Worm (Caenorhabditis elegans) whole organism, mixed stage, embryonic: Measurements from ENCODE around the gene flcn-1.

ENCODE experiments used
- bed-3 ChIP-seq: fragments of 200-800 bp; sonication (Bioruptor generic); optimal IDR thresholded peaks from 3 replicates; lab custom pipeline; 2018; ENCODE audit warnings: mild to moderate bottlenecking, missing genetic modification characterization, moderate library complexity, missing compliant biosample characterization
- blmp-1 ChIP-seq: fragments of 150-350 bp; optimal IDR thresholded peaks from 2 replicates; lab custom pipeline; 2014; ENCODE audit warnings: missing biosample characterization, missing genetic modification characterization
- ceh-39 ChIP-seq: fragments of 150-350 bp; optimal IDR thresholded peaks from 2 replicates; lab custom pipeline; 2014; ENCODE audit warnings: missing biosample characterization, missing genetic modification characterization
- ceh-83 ChIP-seq: fragments of 200-800 bp; sonication (Bioruptor generic); optimal IDR thresholded peaks from 2 replicates; lab custom pipeline; 2018; ENCODE audit warnings: mild to moderate bottlenecking, missing genetic modification characterization, missing compliant biosample characterization
- ces-1 ChIP-seq: fragments of 150-350 bp; optimal IDR thresholded peaks from 2 replicates; lab custom pipeline; 2014; ENCODE audit warnings: missing biosample characterization, missing genetic modification reagents, missing genetic modification characterization
- cnd-1 ChIP-seq: fragments of 200-800 bp; sonication (Bioruptor generic); optimal IDR thresholded peaks from 2 replicates; lab custom pipeline; 2018; ENCODE audit warnings: mild to moderate bottlenecking, missing genetic modification characterization, missing compliant biosample characterization
- drap-1 ChIP-seq: fragments of 200-800 bp; sonication (Bioruptor generic); optimal IDR thresholded peaks from 3 replicates; lab custom pipeline; 2018; ENCODE audit warnings: mild to moderate bottlenecking, missing genetic modification characterization, missing compliant biosample characterization
- elt-1 ChIP-seq: sonication (generic microtip); optimal IDR thresholded peaks from 2 replicates; lab custom pipeline; 2017; ENCODE audit warnings: missing genetic modification characterization, mild to moderate bottlenecking, missing compliant biosample characterization, antibody characterized with exemption, moderate library complexity, borderline replicate concordance; ENCODE audit not compliant: insufficient read depth
- elt-3 ChIP-seq: fragments of 150-350 bp; optimal IDR thresholded peaks from 2 replicates; lab custom pipeline; 2014; ENCODE audit warnings: missing biosample characterization, missing genetic modification characterization
- flh-1 ChIP-seq: fragments of 200-800 bp; sonication (Bioruptor generic); optimal IDR thresholded peaks from 2 replicates; lab custom pipeline; 2018; ENCODE audit warnings: mild to moderate bottlenecking, missing genetic modification characterization, moderate library complexity, missing compliant biosample characterization
- ham-2 ChIP-seq: fragments of 200-800 bp; sonication (Bioruptor generic); optimal IDR thresholded peaks from 2 replicates; lab custom pipeline; 2018; ENCODE audit warnings: mild to moderate bottlenecking, missing genetic modification characterization, missing compliant biosample characterization
- hlh-1 ChIP-seq: fragments of 150-350 bp; optimal IDR thresholded peaks from 2 replicates; lab custom pipeline; 2014; ENCODE audit warnings: missing biosample characterization, missing genetic modification reagents, missing genetic modification characterization
- lin-32 ChIP-seq: fragments of 200-800 bp; sonication (Bioruptor generic); optimal IDR thresholded peaks from 2 replicates; lab custom pipeline; 2018; ENCODE audit warnings: mild to moderate bottlenecking, missing genetic modification characterization, missing compliant biosample characterization
- lsy-2 ChIP-seq: fragments of 150-350 bp; optimal IDR thresholded peaks from 2 replicates; lab custom pipeline; 2014; ENCODE audit warnings: missing biosample characterization, missing genetic modification characterization
- mab-5 ChIP-seq: fragments of 150-350 bp; optimal IDR thresholded peaks from 2 replicates; lab custom pipeline; 2014; ENCODE audit warnings: missing biosample characterization, missing genetic modification characterization
- mep-1 ChIP-seq: fragments of 150-350 bp; optimal IDR thresholded peaks from 2 replicates; lab custom pipeline; 2017; ENCODE audit warnings: missing biosample characterization, missing genetic modification reagents, missing genetic modification characterization, inconsistent platforms
- mls-2 ChIP-seq: sonication (generic microtip); optimal IDR thresholded peaks from 2 replicates; lab custom pipeline; 2016; ENCODE audit warnings: mild to moderate bottlenecking, missing genetic modification characterization, moderate library complexity, missing compliant biosample characterization
- nhr-12 ChIP-seq: fragments of 150-350 bp; optimal IDR thresholded peaks from 2 replicates; lab custom pipeline; 2014; ENCODE audit warnings: missing biosample characterization, missing genetic modification characterization
- nhr-2 ChIP-seq: fragments of 150-350 bp; optimal IDR thresholded peaks from 2 replicates; lab custom pipeline; 2014; ENCODE audit warnings: missing biosample characterization, missing genetic modification characterization
- nhr-237 ChIP-seq: fragments of 150-350 bp; optimal IDR thresholded peaks from 2 replicates; lab custom pipeline; 2014; ENCODE audit warnings: missing biosample characterization, missing genetic modification characterization
- nhr-28 ChIP-seq: fragments of 150-350 bp; optimal IDR thresholded peaks from 2 replicates; lab custom pipeline; 2014; ENCODE audit warnings: missing biosample characterization, missing genetic modification characterization
- nhr-76 ChIP-seq: sonication (generic microtip); optimal IDR thresholded peaks from 2 replicates; lab custom pipeline; 2017; ENCODE audit warnings: missing biosample characterization, missing genetic modification characterization
- pha-4 ChIP-seq: fragments of 150-350 bp; optimal IDR thresholded peaks from 2 replicates; lab custom pipeline; 2018; ENCODE audit warnings: missing biosample characterization, missing genetic modification reagents, missing genetic modification characterization
- sem-2 ChIP-seq: fragments of 200-800 bp; sonication (Bioruptor generic); optimal IDR thresholded peaks from 2 replicates; lab custom pipeline; 2018; ENCODE audit warnings: mild to moderate bottlenecking, missing genetic modification characterization, missing compliant biosample characterization
- snpc-4 ChIP-seq: fragments of 150-350 bp; optimal IDR thresholded peaks from 2 replicates; lab custom pipeline; 2014; ENCODE audit warnings: missing biosample characterization, missing genetic modification characterization
- sptf-1 ChIP-seq: sonication (generic microtip); optimal IDR thresholded peaks from 2 replicates; lab custom pipeline; 2017; ENCODE audit warnings: mild to moderate bottlenecking, missing genetic modification characterization, moderate library complexity, missing compliant biosample characterization
- tbx-8 ChIP-seq: fragments of 200-800 bp; sonication (Bioruptor generic); optimal IDR thresholded peaks from 2 replicates; lab custom pipeline; 2018; ENCODE audit warnings: mild to moderate bottlenecking, missing genetic modification characterization, moderate library complexity, missing compliant biosample characterization
- unc-120 ChIP-seq: sonication (generic microtip); optimal IDR thresholded peaks from 2 replicates; lab custom pipeline; 2017; ENCODE audit warnings: missing genetic modification characterization, missing compliant biosample characterization; ENCODE audit not compliant: poor library complexity, severe bottlenecking
- unc-39 ChIP-seq: fragments of 150-350 bp; optimal IDR thresholded peaks from 2 replicates; lab custom pipeline; 2014; ENCODE audit warnings: missing biosample characterization, missing genetic modification characterization
- unc-62 ChIP-seq: fragments of 150-350 bp; optimal IDR thresholded peaks from 2 replicates; lab custom pipeline; 2014; ENCODE audit warnings: missing biosample characterization, missing genetic modification reagents, missing genetic modification characterization
- zip-8 ChIP-seq: fragments of 150-350 bp; optimal IDR thresholded peaks from 2 replicates; lab custom pipeline; 2014; ENCODE audit warnings: missing biosample characterization, missing genetic modification characterization
- ztf-11 ChIP-seq: fragments of 150-350 bp; optimal IDR thresholded peaks from 2 replicates; lab custom pipeline; 2014; ENCODE audit warnings: missing biosample characterization, missing genetic modification characterization

flcn-1 gene

DNA sequence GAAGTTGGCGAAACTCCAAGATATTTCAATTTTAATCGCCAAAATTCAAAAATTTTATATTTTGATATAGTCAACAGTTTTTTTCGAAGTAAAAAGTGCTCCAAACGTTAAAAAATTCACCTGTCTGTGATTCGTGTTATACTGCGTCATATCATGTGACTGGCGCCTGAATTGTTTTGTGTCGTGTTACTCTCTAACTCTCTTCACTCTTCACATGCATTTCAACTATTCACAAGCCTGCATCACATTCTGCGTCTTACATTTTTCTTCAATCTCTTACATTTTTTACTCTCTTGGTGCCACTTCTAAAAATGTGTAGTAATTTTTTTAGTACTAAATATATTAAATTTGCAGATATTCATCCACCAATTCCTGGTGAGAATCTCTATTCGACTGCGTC is at the start of gene flcn-1:
Gene flcn-1 (plus strand): TSS at position 348 of the 400 bp plus-strand sequence.
- TF ChIP-seq sptf-1 (tag; lab: Kevin White, UChicago) (no peak), ztf-11 (tag; lab: Kevin White, UChicago) (no peak), mep-1 (tag; lab: Kevin White, UChicago) (no peak), nhr-2 (tag; lab: Kevin White, UChicago) (no peak), mls-2 (tag; lab: Kevin White, UChicago) (no peak), ces-1 (GFP tag; lab: Kevin White, UChicago) (peak; percentile 12), nhr-12 (no peak)
- TF ChIP-seq, all 35 proteins: peak for 1

DNA sequence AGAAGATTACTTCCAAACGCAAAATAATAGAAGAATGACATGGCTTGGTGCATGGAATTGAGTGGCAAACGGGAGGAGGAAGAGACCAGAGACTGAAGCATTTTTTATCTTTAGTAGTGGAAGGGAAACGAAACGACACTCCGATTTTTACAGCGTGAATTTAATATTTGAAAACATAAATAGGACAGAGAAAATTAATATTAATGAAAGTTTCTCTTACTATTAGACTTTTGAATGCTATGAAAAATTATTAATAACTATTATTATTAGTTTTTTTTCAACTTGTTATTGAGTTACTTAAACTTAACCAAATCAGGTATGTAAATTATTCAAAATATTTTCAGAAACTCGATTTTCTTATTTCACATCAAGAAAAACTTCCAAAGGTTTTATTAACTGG is 48.5 kb upstream of the flcn-1 start, which contains the start of gene C44B7.7:
Gene C44B7.7 (minus strand): TSS at position 101 of the 400 bp plus-strand sequence.
- no peak for TF ChIP-seq ceh-39
- TF ChIP-seq nhr-12 = no peak
- no peak for TF ChIP-seq lsy-2 (tag; lab: Kevin White, UChicago)
- TF ChIP-seq bed-3 (GFP tag; lab: Kevin White, UChicago) = no peak
- TF ChIP-seq flh-1 (GFP tag; lab: Kevin White, UChicago) = no peak
- no peak for TF ChIP-seq elt-3

DNA sequence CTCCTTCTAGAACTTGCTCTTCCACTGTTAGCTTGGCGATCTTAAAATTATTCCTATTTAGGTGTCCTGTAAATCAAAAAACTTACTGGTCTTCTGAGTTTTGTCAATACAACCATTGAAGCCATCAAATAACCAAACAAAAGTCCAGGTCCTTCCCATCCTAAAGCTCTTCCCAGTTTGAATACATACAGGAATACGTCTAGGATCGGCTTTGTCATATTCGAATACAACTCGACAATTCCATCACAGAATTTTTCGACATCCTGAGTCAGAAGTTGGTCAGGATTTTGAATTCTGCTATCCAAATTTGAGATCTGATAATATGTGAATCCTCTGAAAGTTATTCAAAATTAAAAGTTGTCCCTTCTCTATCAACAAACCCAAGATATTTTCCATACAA is 46.2 kb upstream of the flcn-1 start:
- no peak for TF ChIP-seq cnd-1 (tag; lab: Kevin White, UChicago)
- TF ChIP-seq hlh-1 (tag; lab: Kevin White, UChicago) = no peak
- TF ChIP-seq ztf-11 (tag; lab: Kevin White, UChicago) = no peak
- no peak for TF ChIP-seq sptf-1 (tag; lab: Kevin White, UChicago)
- no peak for TF ChIP-seq flh-1 (GFP tag; lab: Kevin White, UChicago)
- TF ChIP-seq blmp-1 = no peak
- no peak for TF ChIP-seq ceh-83
- no peak for TF ChIP-seq mls-2 (tag; lab: Kevin White, UChicago)
- no peak for TF ChIP-seq nhr-76
- TF ChIP-seq nhr-12 = no peak
- TF ChIP-seq elt-3 = no peak
- no peak for TF ChIP-seq zip-8
- no peak for TF ChIP-seq mab-5 (tag; lab: Kevin White, UChicago)

DNA sequence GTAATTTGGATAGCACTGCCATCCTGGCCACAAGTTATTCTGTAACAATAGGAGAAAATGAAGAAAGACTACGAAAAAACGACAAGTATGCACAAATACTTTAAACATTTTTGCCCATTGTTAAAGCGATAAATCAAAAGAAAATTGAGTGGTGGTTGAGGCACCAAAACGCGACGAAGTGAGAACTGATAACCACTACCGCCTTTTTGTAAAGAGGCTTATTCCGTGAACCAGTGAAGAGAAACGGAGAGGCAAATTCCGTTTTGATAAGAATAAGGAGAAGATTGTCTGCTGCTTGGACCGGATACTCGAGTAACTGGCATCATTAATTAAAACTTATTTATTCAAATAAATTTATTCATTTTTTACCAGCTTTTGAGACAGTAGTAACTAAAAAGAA is 44.8 kb upstream of the flcn-1 start, which contains the start of gene pmp-1:
Gene pmp-1 (minus strand): TSS at position 39 of the 400 bp plus-strand sequence.
- TF ChIP-seq nhr-2 (tag; lab: Kevin White, UChicago) = no peak
- no peak for TF ChIP-seq lsy-2 (tag; lab: Kevin White, UChicago)
- no peak for TF ChIP-seq ceh-39
- TF ChIP-seq elt-3 = no peak
- TF ChIP-seq blmp-1 = no peak
- no peak for TF ChIP-seq hlh-1 (tag; lab: Kevin White, UChicago)
- TF ChIP-seq ham-2 (GFP tag; lab: Kevin White, UChicago) = no peak
- TF ChIP-seq drap-1 (GFP tag; lab: Kevin White, UChicago) = no peak
- no peak for TF ChIP-seq sptf-1 (tag; lab: Kevin White, UChicago)
- TF ChIP-seq snpc-4 (tag; lab: Kevin White, UChicago) = no peak
- TF ChIP-seq, all 35 proteins: peak for 0

DNA sequence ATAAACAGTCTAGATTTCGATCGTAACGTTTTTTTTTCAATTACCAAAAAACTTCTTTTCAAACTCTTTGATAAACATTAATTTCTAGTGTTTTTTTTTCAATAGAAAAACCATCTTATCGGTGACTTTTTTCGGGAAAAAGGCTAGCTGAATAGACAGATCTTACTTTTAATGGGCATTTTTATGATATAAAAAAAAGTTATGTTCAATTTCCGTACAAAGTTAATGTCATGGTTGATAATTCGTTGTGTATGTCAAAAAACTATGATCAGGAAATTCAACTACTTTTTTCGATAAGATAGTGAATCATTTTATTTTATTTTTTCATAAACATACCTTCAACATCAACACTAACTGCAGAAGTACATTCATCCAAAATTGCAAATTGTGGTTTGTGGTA is 44.0 kb upstream of the flcn-1 start:
- TF ChIP-seq sem-2 (no peak), mls-2 (tag; lab: Kevin White, UChicago) (no peak), nhr-237 (tag; lab: Kevin White, UChicago) (no peak), zip-8 (no peak), ces-1 (GFP tag; lab: Kevin White, UChicago) (no peak), unc-120 (no peak), bed-3 (GFP tag; lab: Kevin White, UChicago) (no peak), hlh-1 (tag; lab: Kevin White, UChicago) (no peak), blmp-1 (no peak), nhr-28 (tag; lab: Kevin White, UChicago) (no peak), unc-39 (tag; lab: Kevin White, UChicago) (no peak), flh-1 (GFP tag; lab: Kevin White, UChicago) (no peak), tbx-8 (GFP tag; lab: Kevin White, UChicago) (no peak), nhr-76 (no peak), sptf-1 (tag; lab: Kevin White, UChicago) (no peak)

DNA sequence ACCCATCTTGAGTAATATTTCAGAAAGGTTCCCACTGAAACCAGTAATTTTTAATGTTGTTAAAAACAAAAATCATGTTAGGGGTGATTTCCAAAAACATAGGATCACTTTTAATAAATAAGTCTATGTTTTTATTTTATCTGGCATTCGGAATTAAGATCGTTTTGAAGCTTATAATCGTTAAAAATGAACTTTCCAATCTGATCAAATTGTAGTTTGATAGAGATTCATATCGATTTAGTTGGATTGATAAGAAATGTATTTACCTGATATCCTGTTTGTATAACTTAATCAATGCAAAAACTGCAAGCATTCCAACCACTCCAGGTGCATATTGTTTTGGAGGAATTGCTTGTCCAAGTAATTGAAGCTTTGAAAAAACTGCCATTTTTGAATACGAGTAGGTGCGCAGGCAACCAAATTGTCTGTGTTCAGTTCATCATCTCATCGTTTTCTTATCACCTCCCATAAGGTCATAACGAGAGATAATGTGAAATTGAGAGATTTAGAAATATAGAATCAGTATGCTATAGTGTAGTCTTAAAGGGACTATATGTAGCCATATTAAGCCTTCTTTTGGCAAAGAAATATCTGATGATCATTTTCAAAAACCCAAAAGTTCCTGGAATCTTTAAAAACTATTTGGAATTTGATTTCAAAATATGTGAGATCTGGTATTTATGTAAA is 41.1 kb upstream of the flcn-1 start, which contains the start of gene pmp-2:
Gene pmp-2 (minus strand): TSS at position 487 of the 687 bp plus-strand sequence.
- no peak for TF ChIP-seq pha-4 (tag; lab: Kevin White, UChicago)
- no peak for TF ChIP-seq bed-3 (GFP tag; lab: Kevin White, UChicago)
- no peak for TF ChIP-seq nhr-12
- no peak for TF ChIP-seq sptf-1 (tag; lab: Kevin White, UChicago)
- no peak for TF ChIP-seq nhr-237 (tag; lab: Kevin White, UChicago)
- no peak for TF ChIP-seq ces-1 (GFP tag; lab: Kevin White, UChicago)
- TF ChIP-seq mep-1 (tag; lab: Kevin White, UChicago) = no peak
- no peak for TF ChIP-seq sem-2
- no peak for TF ChIP-seq lin-32
- TF ChIP-seq nhr-28 (tag; lab: Kevin White, UChicago) = no peak
- no peak for TF ChIP-seq tbx-8 (GFP tag; lab: Kevin White, UChicago)
- TF ChIP-seq cnd-1 (tag; lab: Kevin White, UChicago) = no peak
- TF ChIP-seq nhr-76 = no peak
- no peak for TF ChIP-seq nhr-2 (tag; lab: Kevin White, UChicago)
- TF ChIP-seq elt-1 (tag; lab: Kevin White, UChicago) = no peak
- no peak for TF ChIP-seq unc-62 (GFP tag; lab: Kevin White, UChicago)
